Fruit fly (Drosophila melanogaster) whole organism, embryonic: ENCODE measurements around the gene Acat2.

Experiments
- CG1832 ChIP-seq: fragments of 200-800 bp; sonication (Bioruptor generic); optimal IDR thresholded peaks from 2 replicates; lab custom pipeline; 2017; ENCODE audit warnings: missing biosample characterization, mild to moderate bottlenecking, missing genetic modification characterization, inconsistent platforms
- CG8478 ChIP-seq: fragments of >200 bp; optimal IDR thresholded peaks from 2 replicates; lab custom pipeline; 2018
- CG8765 ChIP-seq: fragments of 200-800 bp; sonication (Bioruptor generic); IDR thresholded peaks from 2 replicates; pipeline ENCODE4 v1.3.6; 2022; ENCODE audit warnings: missing biosample characterization, missing genetic modification characterization
- Neu2 ChIP-seq: fragments of 200-800 bp; sonication (Bioruptor generic); optimal IDR thresholded peaks from 3 replicates; lab custom pipeline; 2016; ENCODE audit warnings: missing biosample characterization, missing genetic modification characterization, borderline replicate concordance

- no peak for TF ChIP-seq CG1832
- no peak for TF ChIP-seq CG8765 (GFP tag; lab: Robert Waterston, UW)
- no peak for TF ChIP-seq CG8478 (lab: Kevin White, UChicago)
- TF ChIP-seq Neu2 (GFP tag; lab: Kevin White, UChicago): no peak
These were observed 37.2 kb upstream of the Acat2 start for dm6 chr3L:1265423-1266002.
